Fruit fly (Drosophila melanogaster): ENCODE data around the gene CG8774.

DNA sequence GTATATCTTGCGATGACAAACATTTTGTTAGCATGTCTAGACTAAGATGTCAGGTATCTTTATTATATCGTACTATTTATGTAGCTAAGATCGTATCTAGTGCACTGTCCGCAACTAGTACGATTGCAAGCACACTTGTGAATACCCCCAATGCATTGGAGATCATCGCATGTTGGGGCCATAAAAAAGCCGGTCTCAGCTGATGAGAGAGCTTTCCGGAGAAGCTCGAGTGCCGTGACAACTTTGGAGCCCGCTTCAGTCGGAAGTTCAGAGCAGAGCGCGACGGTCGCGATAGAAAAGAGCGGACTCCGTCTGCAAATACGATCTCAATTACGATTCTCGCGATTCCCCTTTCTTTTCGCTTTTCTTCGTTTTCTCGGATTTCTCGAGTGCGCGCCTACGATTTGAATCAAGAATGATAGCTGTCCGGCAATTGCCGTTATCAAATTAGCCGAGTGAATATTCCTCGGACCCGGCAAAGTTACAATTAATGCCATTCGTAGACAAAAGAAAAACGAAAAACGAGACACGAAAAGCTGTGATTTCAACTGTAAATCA lies 6.0 kb downstream of the CG8774 start:
- TF ChIP-seq h (optimal IDR thresholded peaks at IDR 0.05): no peak
- TF ChIP-seq psq (optimal IDR thresholded peaks at IDR 0.05): no peak
- no peak for TF ChIP-seq Sin3A (optimal IDR thresholded peaks at IDR 0.05)
- TF ChIP-seq Myc (optimal IDR thresholded peaks at IDR 0.05): no peak

Data from Kc167 (cell line).